Fruit fly (Drosophila melanogaster) whole organism, embryonic: ENCODE results near the gene CG34453.

Source experiments
- BtbVII ChIP-seq: fragments of 200-800 bp; sonication (Bioruptor generic); optimal IDR thresholded peaks from 3 replicates; lab custom pipeline; 2017; ENCODE audit warnings: missing biosample characterization, mild to moderate bottlenecking, missing genetic modification characterization
- Bteb2 ChIP-seq: fragments of 200-800 bp; sonication (Bioruptor generic); optimal IDR thresholded peaks from 2 replicates; lab custom pipeline; 2016; ENCODE audit warnings: missing biosample characterization, missing genetic modification characterization
- CG10543 ChIP-seq: fragments of 200-800 bp; sonication (Bioruptor generic); optimal IDR thresholded peaks from 3 replicates; lab custom pipeline; 2017; ENCODE audit warnings: missing biosample characterization, mild to moderate bottlenecking, missing genetic modification characterization, moderate library complexity
- CG11504 ChIP-seq: fragments of 200-800 bp; sonication (Bioruptor generic); optimal IDR thresholded peaks from 3 replicates; lab custom pipeline; 2019; ENCODE audit warnings: missing biosample characterization, mild to moderate bottlenecking, missing genetic modification characterization, moderate library complexity
- CG11560 ChIP-seq: fragments of 200-800 bp; sonication (Bioruptor generic); IDR thresholded peaks from 3 replicates; pipeline ENCODE4 v1.3.6; 2022; ENCODE audit warnings: missing biosample characterization, missing genetic modification characterization
- CG11695 ChIP-seq: fragments of 200-800 bp; sonication (Bioruptor generic); IDR thresholded peaks from 3 replicates; pipeline ENCODE4 v1.3.6; 2022; ENCODE audit warnings: missing biosample characterization, missing genetic modification characterization
- CG11696 ChIP-seq: fragments of 200-800 bp; sonication (Bioruptor generic); IDR thresholded peaks from 2 replicates; pipeline ENCODE4 v1.3.6; 2022; ENCODE audit warnings: missing biosample characterization, missing genetic modification characterization
- CG12155 ChIP-seq: fragments of 200-800 bp; sonication (Bioruptor generic); optimal IDR thresholded peaks from 3 replicates; lab custom pipeline; 2016; ENCODE audit warnings: missing biosample characterization, missing genetic modification characterization
- CG13296 ChIP-seq: fragments of 200-800 bp; sonication (Bioruptor generic); optimal IDR thresholded peaks from 3 replicates; lab custom pipeline; 2018; ENCODE audit warnings: missing biosample characterization, mild to moderate bottlenecking, missing genetic modification characterization
- CG14050 ChIP-seq: fragments of 200-800 bp; sonication (Bioruptor generic); IDR thresholded peaks from 3 replicates; pipeline ENCODE4 v1.3.6; 2022; ENCODE audit warnings: missing biosample characterization, missing genetic modification characterization
- CG15011 ChIP-seq: fragments of 200-800 bp; sonication (Bioruptor generic); optimal IDR thresholded peaks from 3 replicates; lab custom pipeline; 2018; ENCODE audit warnings: missing biosample characterization, mild to moderate bottlenecking, missing genetic modification characterization
- CG1832 ChIP-seq: fragments of 200-800 bp; sonication (Bioruptor generic); optimal IDR thresholded peaks from 2 replicates; lab custom pipeline; 2017; ENCODE audit warnings: missing biosample characterization, mild to moderate bottlenecking, missing genetic modification characterization, inconsistent platforms
- CG2120 ChIP-seq: fragments of 200-800 bp; sonication (Bioruptor generic); optimal IDR thresholded peaks from 3 replicates; lab custom pipeline; 2016; ENCODE audit warnings: missing biosample characterization, missing genetic modification characterization
- CG2202 ChIP-seq: fragments of 200-800 bp; sonication (Bioruptor generic); optimal IDR thresholded peaks from 2 replicates; lab custom pipeline; 2018; ENCODE audit warnings: missing biosample characterization, mild to moderate bottlenecking, missing genetic modification characterization
- CG4328 ChIP-seq: fragments of 200-800 bp; sonication (Bioruptor generic); optimal IDR thresholded peaks from 3 replicates; lab custom pipeline; 2017; ENCODE audit warnings: missing biosample characterization, missing genetic modification reagents, missing genetic modification characterization
- CG4707 ChIP-seq: fragments of 200-800 bp; sonication (Bioruptor generic); optimal IDR thresholded peaks from 2 replicates; lab custom pipeline; 2018; ENCODE audit warnings: missing biosample characterization, mild to moderate bottlenecking, missing genetic modification characterization, moderate library complexity
- CG4730 ChIP-seq: fragments of 200-800 bp; sonication (Bioruptor generic); IDR thresholded peaks from 2 replicates; pipeline ENCODE4 v1.3.6; 2022; ENCODE audit warnings: missing biosample characterization, missing genetic modification characterization
- CG7372 ChIP-seq: fragments of 200-800 bp; sonication (Bioruptor generic); IDR thresholded peaks from 2 replicates; pipeline ENCODE4 v1.3.6; 2022; ENCODE audit warnings: missing biosample characterization, missing genetic modification characterization
- CG7839 ChIP-seq: fragments of 200-800 bp; sonication (Bioruptor generic); optimal IDR thresholded peaks from 3 replicates; lab custom pipeline; 2018; ENCODE audit warnings: missing biosample characterization, mild to moderate bottlenecking, missing genetic modification characterization, moderate library complexity
- CG8290 ChIP-seq, 3 experiments: fragments of 200-800 bp; sonication (Bioruptor generic); optimal IDR thresholded peaks; 2 replicates each; lab custom pipeline; 2016 to 2019; ENCODE audit warnings: missing biosample characterization in 3 of 3, missing genetic modification characterization in 3 of 3, mild to moderate bottlenecking in 2 of 3, moderate library complexity in 1 of 3
- CoRest ChIP-seq: fragments of 200-800 bp; sonication (Bioruptor generic); optimal IDR thresholded peaks from 3 replicates; lab custom pipeline; 2018; ENCODE audit warnings: missing biosample characterization, mild to moderate bottlenecking, missing genetic modification characterization, moderate library complexity
- D19B ChIP-seq: fragments of 200-800 bp; sonication (Bioruptor generic); optimal IDR thresholded peaks from 2 replicates; lab custom pipeline; 2017; ENCODE audit warnings: missing biosample characterization, mild to moderate bottlenecking, missing genetic modification characterization
- Eip74EF ChIP-seq, 2 experiments: fragments of 200-800 bp in 1 of 2; fragments of >200 bp in 1 of 2; sonication (Bioruptor generic) in 1 of 2; optimal IDR thresholded peaks; 2 replicates each; lab custom pipeline; 2017 to 2019; ENCODE audit warnings: missing biosample characterization in 2 of 2, missing genetic modification characterization in 2 of 2, mild to moderate bottlenecking in 1 of 2, moderate library complexity in 1 of 2
- Fer3 ChIP-seq: fragments of 200-800 bp; sonication (Bioruptor generic); optimal IDR thresholded peaks from 2 replicates; lab custom pipeline; 2018; ENCODE audit warnings: missing biosample characterization, mild to moderate bottlenecking, missing genetic modification characterization, moderate library complexity
- GATAe ChIP-seq: fragments of 200-800 bp; sonication (Bioruptor generic); conservative IDR thresholded peaks from 2 replicates; pipeline ENCODE4 v1.3.6; 2022; ENCODE audit warnings: missing biosample characterization, missing genetic modification characterization
- Hmx ChIP-seq: fragments of 200-800 bp; sonication (Bioruptor generic); optimal IDR thresholded peaks from 2 replicates; lab custom pipeline; 2016; ENCODE audit warnings: missing biosample characterization, missing genetic modification characterization
- Neu2 ChIP-seq: fragments of 200-800 bp; sonication (Bioruptor generic); optimal IDR thresholded peaks from 3 replicates; lab custom pipeline; 2016; ENCODE audit warnings: missing biosample characterization, missing genetic modification characterization, borderline replicate concordance
- PHDP ChIP-seq: fragments of 200-800 bp; sonication (Bioruptor generic); optimal IDR thresholded peaks from 3 replicates; lab custom pipeline; 2018; ENCODE audit warnings: missing biosample characterization, mild to moderate bottlenecking, missing genetic modification characterization, moderate library complexity
- Tbp ChIP-seq: fragments of >200 bp; optimal IDR thresholded peaks from 2 replicates; lab custom pipeline; 2018; ENCODE audit warnings: missing biosample characterization, missing genetic modification characterization
- amos ChIP-seq: fragments of 200-800 bp; sonication (Bioruptor generic); IDR thresholded peaks from 2 replicates; pipeline ENCODE4 v1.3.6; 2022; ENCODE audit warnings: missing biosample characterization, missing genetic modification characterization; ENCODE audit not compliant: partially characterized antibody
- bab2 ChIP-seq: fragments of 200-800 bp; sonication (Bioruptor generic); optimal IDR thresholded peaks from 2 replicates; lab custom pipeline; 2016; ENCODE audit warnings: missing biosample characterization, missing genetic modification characterization
- corto ChIP-seq: fragments of 200-800 bp; sonication (Bioruptor generic); optimal IDR thresholded peaks from 2 replicates; lab custom pipeline; 2016; ENCODE audit warnings: missing biosample characterization, mild to moderate bottlenecking, missing genetic modification characterization, moderate library complexity
- ewg ChIP-seq: fragments of 200-800 bp; sonication (Bioruptor generic); optimal IDR thresholded peaks from 3 replicates; lab custom pipeline; 2017; ENCODE audit warnings: mild to moderate bottlenecking, missing biosample characterization, missing genetic modification reagents, missing genetic modification characterization
- fd64A ChIP-seq: fragments of 200-800 bp; sonication (Bioruptor generic); optimal IDR thresholded peaks from 3 replicates; lab custom pipeline; 2018; ENCODE audit warnings: missing biosample characterization, mild to moderate bottlenecking, missing genetic modification characterization
- ftz-f1 ChIP-seq: fragments of 200-800 bp; sonication (Bioruptor generic); optimal IDR thresholded peaks from 2 replicates; lab custom pipeline; 2016; ENCODE audit warnings: missing biosample characterization, missing genetic modification characterization
- gce ChIP-seq: fragments of 200-800 bp; sonication (Bioruptor generic); IDR thresholded peaks from 3 replicates; pipeline ENCODE4 v1.3.6; 2022; ENCODE audit warnings: missing biosample characterization, missing genetic modification characterization
- gcm2 ChIP-seq: fragments of 200-800 bp; sonication (Bioruptor generic); optimal IDR thresholded peaks from 2 replicates; lab custom pipeline; 2016; ENCODE audit warnings: missing biosample characterization, missing genetic modification characterization
- gsb-n ChIP-seq: fragments of 200-800 bp; sonication (Bioruptor generic); optimal IDR thresholded peaks from 3 replicates; lab custom pipeline; 2018; ENCODE audit warnings: missing biosample characterization, mild to moderate bottlenecking, missing genetic modification characterization
- ham ChIP-seq: fragments of 200-800 bp; sonication (Bioruptor generic); IDR thresholded peaks from 2 replicates; pipeline ENCODE4 v1.3.6; 2022; ENCODE audit warnings: missing biosample characterization, missing genetic modification characterization
- lbe ChIP-seq: fragments of 200-800 bp; sonication (Bioruptor generic); optimal IDR thresholded peaks from 2 replicates; lab custom pipeline; 2016; ENCODE audit warnings: missing biosample characterization, mild to moderate bottlenecking, missing genetic modification characterization
- lov ChIP-seq, 2 experiments: fragments of 200-800 bp in 1 of 2; fragments of >200 bp in 1 of 2; sonication (Bioruptor generic) in 1 of 2; IDR thresholded peaks in 1 of 2; optimal IDR thresholded peaks in 1 of 2; 2 replicates in 1 of 2; 3 replicates in 1 of 2; pipeline versions ENCODE4 v1.3.6 to Lab custom; 2017 to 2022; ENCODE audit warnings: missing biosample characterization in 1 of 2, missing genetic modification characterization in 1 of 2
- nau ChIP-seq: fragments of 200-800 bp; sonication (Bioruptor generic); optimal IDR thresholded peaks from 3 replicates; lab custom pipeline; 2017; ENCODE audit warnings: missing biosample characterization, mild to moderate bottlenecking, missing genetic modification characterization, missing genetic modification reagents
- otp ChIP-seq: fragments of 200-800 bp; sonication (Bioruptor generic); IDR thresholded peaks from 3 replicates; pipeline ENCODE4, ENCODE4 v1.3.6; 2022; ENCODE audit warnings: missing biosample characterization, missing genetic modification characterization
- pho ChIP-seq: fragments of 200-800 bp; sonication (Bioruptor generic); optimal IDR thresholded peaks from 2 replicates; lab custom pipeline; 2016; ENCODE audit warnings: missing biosample characterization, missing genetic modification characterization
- pnt ChIP-seq: fragments of 200-800 bp; sonication (Bioruptor generic); optimal IDR thresholded peaks from 3 replicates; lab custom pipeline; 2016; ENCODE audit warnings: missing biosample characterization, missing genetic modification characterization
- repo ChIP-seq: fragments of 200-800 bp; sonication (Bioruptor generic); optimal IDR thresholded peaks from 2 replicates; lab custom pipeline; 2016; ENCODE audit warnings: missing biosample characterization, missing genetic modification characterization
- sd ChIP-seq: fragments of 200-800 bp; sonication (Bioruptor generic); optimal IDR thresholded peaks from 3 replicates; lab custom pipeline; 2018; ENCODE audit warnings: missing biosample characterization, mild to moderate bottlenecking, missing genetic modification characterization, moderate library complexity
- slp2 ChIP-seq: fragments of 200-800 bp; sonication (Bioruptor generic); optimal IDR thresholded peaks from 2 replicates; lab custom pipeline; 2016; ENCODE audit warnings: missing biosample characterization, missing genetic modification characterization
- zfh1 ChIP-seq: fragments of 200-800 bp; sonication (Bioruptor generic); IDR thresholded peaks from 3 replicates; pipeline ENCODE4 v1.3.6; 2022; ENCODE audit warnings: missing biosample characterization, missing genetic modification characterization

CG34453 gene

DNA sequence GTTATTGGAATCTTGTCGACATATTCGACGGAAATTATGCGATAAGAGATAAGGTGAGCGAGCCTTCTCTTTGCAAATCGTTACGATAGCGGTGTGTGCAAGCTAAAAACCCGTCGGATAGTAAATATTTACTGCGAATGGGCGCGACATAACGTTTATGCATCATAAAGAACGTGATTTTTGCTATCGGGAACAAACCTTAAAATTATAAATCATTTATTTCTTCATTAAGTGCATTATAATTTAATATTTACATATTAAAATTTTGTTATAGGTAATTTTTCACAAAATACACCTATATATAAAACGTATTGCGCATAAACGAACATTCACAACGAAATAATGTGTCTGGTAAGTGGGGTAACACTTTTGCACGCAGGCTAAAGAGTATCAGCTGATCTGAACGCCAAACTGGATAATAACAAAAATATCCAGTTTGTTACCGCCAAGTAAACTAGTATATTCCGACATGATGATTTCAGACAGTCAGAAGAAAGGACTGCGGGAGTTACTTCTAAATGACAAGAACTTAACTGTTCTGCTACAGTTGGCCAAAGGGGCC, 27.3 kb downstream of the CG34453 start, which contains the start of the genes Gk1 and CG13876 (continued):
- TF ChIP-seq corto (GFP tag; lab: Kevin White, UChicago) (peak; percentile 94), CoRest (tag; lab: Kevin White, UChicago) (peak; percentile 97), gce (GFP tag; lab: Robert Waterston, UW) (peak; percentile 90), slp2 (GFP tag; lab: Kevin White, UChicago) (peak; percentile 42), sd (tag; lab: Kevin White, UChicago) (peak; percentile 94), Neu2 (GFP tag; lab: Kevin White, UChicago) (no peak), CG12155 (GFP tag; lab: Kevin White, UChicago) (peak; percentile 92), Bteb2 (GFP tag; lab: Kevin White, UChicago) (peak; percentile 77), ftz-f1 (GFP tag; lab: Kevin White, UChicago) (no peak), CG11695 (GFP tag; lab: Robert Waterston, UW) (peak; percentile 97), bab2 (GFP tag; lab: Kevin White, UChicago) (peak; percentile 42), CG7372 (GFP tag; lab: Robert Waterston, UW) (peak; percentile 93), CG2202 (tag; lab: Kevin White, UChicago) (peak; percentile 91), PHDP (tag; lab: Kevin White, UChicago) (peak; percentile 99), otp (GFP tag; lab: Robert Waterston, UW) (peak; percentile 87), CG11504 (tag; lab: Kevin White, UChicago) (peak; percentile 95), Eip74EF (GFP tag; optimal IDR thresholded peaks at IDR 0.05; lab: Kevin White, UChicago) (peak in 1 of 2 experiments; percentile 93), CG8290 (GFP tag; optimal IDR thresholded peaks at IDR 0.05; lab: Kevin White, UChicago) (peak; percentile 74), CG8290 (tag; optimal IDR thresholded peaks at IDR 0.05; lab: Kevin White, UChicago) (peak in 1 of 2 experiments; percentile 75), Tbp (no peak), CG4328 (GFP tag; lab: Kevin White, UChicago) (peak; percentile 94), amos (GFP tag; lab: Robert Waterston, UW) (no peak), CG14050 (GFP tag; lab: Robert Waterston, UW) (peak; percentile 95), CG4707 (peak; percentile 76), repo (GFP tag; lab: Kevin White, UChicago) (no peak), CG13296 (peak; percentile 97), pho (GFP tag; lab: Kevin White, UChicago) (peak; percentile 52), CG11696 (GFP tag; lab: Robert Waterston, UW) (peak; percentile 88), CG11560 (tag; lab: Robert Waterston, UW) (peak; percentile 60; the same call in 1 of the 3 replicates), Fer3 (peak; percentile 97), GATAe (GFP tag; lab: Robert Waterston, UW) (peak; percentile 74), Hmx (no peak), CG10543 (GFP tag; lab: Kevin White, UChicago) (peak; percentile 96), fd64A (GFP tag; lab: Kevin White, UChicago) (peak; percentile 87), lov (optimal IDR thresholded peaks at IDR 0.05; lab: Kevin White, UChicago) (no peak), lov (GFP tag; IDR thresholded peaks at IDR 0.05; lab: Robert Waterston, UW) (peak; percentile 91), CG2120 (peak; percentile 91), pnt (GFP tag; lab: Kevin White, UChicago) (no peak), lbe (GFP tag; lab: Kevin White, UChicago) (peak; percentile 93), CG15011 (GFP tag; lab: Kevin White, UChicago) (no peak), nau (no peak), gcm2 (GFP tag; lab: Kevin White, UChicago) (no peak), gsb-n (tag; lab: Kevin White, UChicago) (peak; percentile 96), CG1832 (GFP tag; lab: Kevin White, UChicago) (no peak), D19B (GFP tag; lab: Kevin White, UChicago) (peak; percentile 83), CG4730 (GFP tag; lab: Robert Waterston, UW) (peak; percentile 85), zfh1 (GFP tag; lab: Robert Waterston, UW) (peak; percentile 96), BtbVII (peak; percentile 97), ham (GFP tag; lab: Robert Waterston, UW) (peak; percentile 71; the same call in 1 of the 2 replicates), ewg (GFP tag; lab: Kevin White, UChicago) (peak; percentile 81), CG7839 (tag; lab: Kevin White, UChicago) (peak; percentile 97)
